Worm (Caenorhabditis elegans): ENCODE measurements around the gene slt-1.

DNA sequence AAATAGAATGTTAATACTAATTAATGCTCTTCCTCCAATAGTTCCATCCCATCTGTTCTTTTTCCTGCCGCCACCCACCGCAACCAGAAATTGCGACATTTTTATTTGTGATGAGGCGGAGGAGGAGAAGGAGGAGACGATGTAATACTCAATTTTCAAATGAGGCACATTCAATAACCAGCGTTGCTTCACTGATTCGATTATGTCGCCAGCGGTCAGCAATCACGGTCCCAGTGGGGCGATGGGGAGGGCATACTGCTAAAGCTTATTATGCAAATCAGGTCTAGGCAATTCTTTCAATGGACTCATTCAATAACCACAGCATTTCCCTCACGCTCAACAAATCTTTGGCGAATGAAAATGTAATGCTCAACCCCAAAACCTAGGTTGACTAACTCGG is 24.9 kb upstream of the slt-1 start:
- no peak for TF ChIP-seq ztf-4 (tag; optimal IDR thresholded peaks at IDR 0.05)
- TF ChIP-seq elt-3 (tag; optimal IDR thresholded peaks at IDR 0.05), result no peak
- no peak for TF ChIP-seq unc-98 (GFP tag; IDR thresholded peaks at IDR 0.05)

All from whole organism, L1 larva.